Fruit fly (Drosophila melanogaster) whole organism, prepupa: Measurements from ENCODE around the gene RpS7.

Experiments
- CG16779 ChIP-seq: fragments of 200-800 bp; sonication (Bioruptor generic); optimal IDR thresholded peaks from 3 replicates; lab custom pipeline; 2017; ENCODE audit warnings: missing biosample characterization, mild to moderate bottlenecking, missing genetic modification characterization
- Ets21C ChIP-seq: fragments of 200-800 bp; sonication (Bioruptor generic); optimal IDR thresholded peaks from 3 replicates; lab custom pipeline; 2016; ENCODE audit warnings: missing biosample characterization, missing genetic modification characterization
- fd85E ChIP-seq: fragments of 200-800 bp; sonication (Bioruptor generic); optimal IDR thresholded peaks from 3 replicates; lab custom pipeline; 2016; ENCODE audit warnings: missing biosample characterization, missing genetic modification characterization
- net ChIP-seq: fragments of 200-800 bp; sonication (Bioruptor generic); optimal IDR thresholded peaks from 3 replicates; lab custom pipeline; 2016; ENCODE audit warnings: missing biosample characterization, missing genetic modification characterization
- svp ChIP-seq: fragments of 200-800 bp; sonication (Bioruptor generic); peaks from one replicate; lab custom pipeline; 2016; ENCODE audit warnings: missing biosample characterization, missing genetic modification characterization

dm6 chr3R:30248565-30248964 is 39.7 kb upstream of the RpS7 start:
- TF ChIP-seq CG16779 (no peak), Ets21C (GFP tag; lab: Kevin White, UChicago) (no peak), net (no peak), svp (GFP tag; lab: Kevin White, UChicago) (no peak), fd85E (GFP tag; lab: Kevin White, UChicago) (no peak)
